Fruit fly (Drosophila melanogaster) whole organism, prepupa: ENCODE measurements around the gene Pfdn5.
A peak's percentile ranks its signal among the peaks of the same experiment; 100 is the strongest.

Source experiments
- Blimp-1 ChIP-seq: fragments of 200-800 bp; sonication (Bioruptor generic); optimal IDR thresholded peaks from 3 replicates; lab custom pipeline; 2017; ENCODE audit warnings: missing biosample characterization, missing genetic modification characterization, mild to moderate bottlenecking, moderate library complexity, missing genetic modification reagents
- CG10669 ChIP-seq: fragments of 200-800 bp; sonication (Bioruptor generic); optimal IDR thresholded peaks from 3 replicates; lab custom pipeline; 2018; ENCODE audit warnings: missing biosample characterization, mild to moderate bottlenecking, missing genetic modification characterization, moderate library complexity
- CG11762 ChIP-seq: fragments of 200-800 bp; sonication (Bioruptor generic); optimal IDR thresholded peaks from 3 replicates; lab custom pipeline; 2016; ENCODE audit warnings: missing biosample characterization, missing genetic modification characterization; ENCODE audit not compliant: insufficient read depth
- CG11902 ChIP-seq: fragments of 200-800 bp; sonication (Bioruptor generic); optimal IDR thresholded peaks from 3 replicates; lab custom pipeline; 2016; ENCODE audit warnings: missing biosample characterization, missing genetic modification characterization
- CG15336 ChIP-seq: fragments of 200-800 bp; sonication (Bioruptor generic); IDR thresholded peaks from 2 replicates; pipeline ENCODE4 v1.3.6; 2022; ENCODE audit warnings: missing biosample characterization, missing genetic modification characterization
- CG1621 ChIP-seq: fragments of 200-800 bp; sonication (Bioruptor generic); optimal IDR thresholded peaks from 3 replicates; lab custom pipeline; 2018; ENCODE audit warnings: missing biosample characterization, mild to moderate bottlenecking, missing genetic modification characterization
- CG16779 ChIP-seq: fragments of 200-800 bp; sonication (Bioruptor generic); optimal IDR thresholded peaks from 3 replicates; lab custom pipeline; 2017; ENCODE audit warnings: missing biosample characterization, mild to moderate bottlenecking, missing genetic modification characterization
- CG3032 ChIP-seq: fragments of 200-800 bp; optimal IDR thresholded peaks from 2 replicates; lab custom pipeline; 2019; ENCODE audit warnings: missing biosample characterization, mild to moderate bottlenecking, missing genetic modification characterization, moderate library complexity
- CG31627 ChIP-seq: fragments of 200-800 bp; sonication (Bioruptor generic); optimal IDR thresholded peaks from 3 replicates; lab custom pipeline; 2016; ENCODE audit warnings: missing biosample characterization, missing genetic modification characterization
- CG32006 ChIP-seq: fragments of 200-800 bp; sonication (Bioruptor generic); optimal IDR thresholded peaks from 3 replicates; lab custom pipeline; 2017; ENCODE audit warnings: missing biosample characterization, mild to moderate bottlenecking, missing genetic modification characterization
- CG34406 ChIP-seq: fragments of 200-800 bp; sonication (Bioruptor generic); optimal IDR thresholded peaks from 3 replicates; lab custom pipeline; 2016; ENCODE audit warnings: missing biosample characterization, missing genetic modification characterization
- CG3919 ChIP-seq: fragments of 200-800 bp; sonication (Bioruptor generic); optimal IDR thresholded peaks from 3 replicates; lab custom pipeline; 2016; ENCODE audit warnings: missing biosample characterization, missing genetic modification characterization
- CG4318 ChIP-seq: fragments of 200-800 bp; sonication (Bioruptor generic); optimal IDR thresholded peaks from 3 replicates; lab custom pipeline; 2017; ENCODE audit warnings: missing biosample characterization, mild to moderate bottlenecking, missing genetic modification characterization
- CG6163 ChIP-seq: fragments of 200-800 bp; sonication (Bioruptor generic); IDR thresholded peaks from 3 replicates; pipeline ENCODE4 v1.3.6; 2022; ENCODE audit warnings: missing biosample characterization, missing genetic modification characterization
- CG6792 ChIP-seq: fragments of 200-800 bp; sonication (Bioruptor generic); optimal IDR thresholded peaks from 3 replicates; lab custom pipeline; 2016; ENCODE audit warnings: missing biosample characterization, missing genetic modification characterization
- CG6808 ChIP-seq: fragments of 200-800 bp; sonication (Bioruptor generic); optimal IDR thresholded peaks from 3 replicates; lab custom pipeline; 2017; ENCODE audit warnings: missing biosample characterization, missing genetic modification characterization, mild to moderate bottlenecking, moderate library complexity, missing genetic modification reagents
- CG6854 ChIP-seq: fragments of 200-800 bp; sonication (Bioruptor generic); optimal IDR thresholded peaks from 2 replicates; lab custom pipeline; 2017; ENCODE audit warnings: missing biosample characterization, mild to moderate bottlenecking, missing genetic modification characterization
- CG7368 ChIP-seq: fragments of 200-800 bp; sonication (Bioruptor generic); optimal IDR thresholded peaks from 3 replicates; lab custom pipeline; 2016; ENCODE audit warnings: missing biosample characterization, missing genetic modification characterization
- CG8319 ChIP-seq: fragments of 200-800 bp; sonication (Bioruptor generic); optimal IDR thresholded peaks from 3 replicates; lab custom pipeline; 2016; ENCODE audit warnings: missing biosample characterization, missing genetic modification characterization
- CG8632 ChIP-seq: fragments of 200-800 bp; sonication (Bioruptor generic); optimal IDR thresholded peaks from 3 replicates; lab custom pipeline; 2016; ENCODE audit warnings: missing biosample characterization, missing genetic modification characterization
- Eip78C ChIP-seq: fragments of 200-800 bp; sonication (Bioruptor generic); peaks from one replicate; lab custom pipeline; 2016; ENCODE audit warnings: missing biosample characterization, missing genetic modification characterization
- Eip93F ChIP-seq: fragments of 200-800 bp; sonication (Bioruptor generic); optimal IDR thresholded peaks from 2 replicates; lab custom pipeline; 2016; ENCODE audit warnings: missing biosample characterization, mild to moderate bottlenecking, missing genetic modification characterization
- Ets21C ChIP-seq: fragments of 200-800 bp; sonication (Bioruptor generic); optimal IDR thresholded peaks from 3 replicates; lab custom pipeline; 2016; ENCODE audit warnings: missing biosample characterization, missing genetic modification characterization
- Hr39 ChIP-seq: fragments of 200-800 bp; sonication (Bioruptor generic); optimal IDR thresholded peaks from 2 replicates; lab custom pipeline; 2016; ENCODE audit warnings: missing biosample characterization, missing genetic modification characterization
- Hr4 ChIP-seq: fragments of 200-800 bp; sonication (Bioruptor generic); optimal IDR thresholded peaks from 3 replicates; lab custom pipeline; 2016; ENCODE audit warnings: missing biosample characterization, missing genetic modification characterization
- Lpt ChIP-seq: fragments of 200-800 bp; sonication (Bioruptor generic); optimal IDR thresholded peaks from 3 replicates; lab custom pipeline; 2016; ENCODE audit warnings: missing biosample characterization, missing genetic modification characterization
- Met ChIP-seq: fragments of 200-800 bp; sonication (Bioruptor generic); optimal IDR thresholded peaks from 3 replicates; lab custom pipeline; 2016; ENCODE audit warnings: missing biosample characterization, missing genetic modification characterization
- OdsH ChIP-seq: fragments of 200-800 bp; sonication (Bioruptor generic); optimal IDR thresholded peaks from 3 replicates; lab custom pipeline; 2016; ENCODE audit warnings: missing biosample characterization, missing genetic modification characterization
- Smox ChIP-seq: fragments of 200-800 bp; sonication (Bioruptor generic); optimal IDR thresholded peaks from 3 replicates; lab custom pipeline; 2016; ENCODE audit warnings: missing biosample characterization, missing genetic modification characterization
- Sox15 ChIP-seq: fragments of 200-800 bp; sonication (Bioruptor generic); optimal IDR thresholded peaks from 3 replicates; lab custom pipeline; 2016; ENCODE audit warnings: missing biosample characterization, missing genetic modification characterization
- achi ChIP-seq: fragments of 200-800 bp; sonication (Bioruptor generic); optimal IDR thresholded peaks from 3 replicates; lab custom pipeline; 2016; ENCODE audit warnings: missing biosample characterization, missing genetic modification characterization
- acj6 ChIP-seq: fragments of 200-800 bp; sonication (Bioruptor generic); optimal IDR thresholded peaks from 3 replicates; lab custom pipeline; 2016; ENCODE audit warnings: missing biosample characterization, missing genetic modification characterization
- dac ChIP-seq: fragments of 200-800 bp; sonication (Bioruptor generic); optimal IDR thresholded peaks from 2 replicates; lab custom pipeline; 2017; ENCODE audit warnings: missing biosample characterization, mild to moderate bottlenecking, missing genetic modification characterization
- eg ChIP-seq: fragments of 200-800 bp; sonication (Bioruptor generic); IDR thresholded peaks from 3 replicates; pipeline ENCODE4 v1.3.6; 2022; ENCODE audit warnings: missing biosample characterization, missing genetic modification characterization
- fd59A ChIP-seq: fragments of 200-800 bp; sonication (Bioruptor generic); optimal IDR thresholded peaks from 2 replicates; lab custom pipeline; 2017; ENCODE audit warnings: missing biosample characterization, mild to moderate bottlenecking, missing genetic modification characterization, missing genetic modification reagents
- fd85E ChIP-seq: fragments of 200-800 bp; sonication (Bioruptor generic); optimal IDR thresholded peaks from 3 replicates; lab custom pipeline; 2016; ENCODE audit warnings: missing biosample characterization, missing genetic modification characterization
- lz ChIP-seq: fragments of 200-800 bp; sonication (Bioruptor generic); optimal IDR thresholded peaks from 3 replicates; lab custom pipeline; 2016; ENCODE audit warnings: missing biosample characterization, missing genetic modification characterization
- net ChIP-seq: fragments of 200-800 bp; sonication (Bioruptor generic); optimal IDR thresholded peaks from 3 replicates; lab custom pipeline; 2016; ENCODE audit warnings: missing biosample characterization, missing genetic modification characterization
- spab ChIP-seq: fragments of 200-800 bp; sonication (Bioruptor generic); optimal IDR thresholded peaks from 2 replicates; lab custom pipeline; 2017; ENCODE audit warnings: missing biosample characterization, mild to moderate bottlenecking, missing genetic modification characterization, missing genetic modification reagents
- ss ChIP-seq, 2 experiments: fragments of 200-800 bp; sonication (Bioruptor generic); optimal IDR thresholded peaks; 2 replicates in 1 of 2; 3 replicates in 1 of 2; lab custom pipeline; 2017 to 2018; ENCODE audit warnings: mild to moderate bottlenecking in 2 of 2, missing biosample characterization in 2 of 2, missing genetic modification characterization in 2 of 2, moderate library complexity in 1 of 2
- svp ChIP-seq: fragments of 200-800 bp; sonication (Bioruptor generic); peaks from one replicate; lab custom pipeline; 2016; ENCODE audit warnings: missing biosample characterization, missing genetic modification characterization
- vri ChIP-seq: fragments of 200-800 bp; sonication (Bioruptor generic); optimal IDR thresholded peaks from 3 replicates; lab custom pipeline; 2016; ENCODE audit warnings: missing biosample characterization, mild to moderate bottlenecking, missing genetic modification characterization

The Pfdn5 gene

DNA sequence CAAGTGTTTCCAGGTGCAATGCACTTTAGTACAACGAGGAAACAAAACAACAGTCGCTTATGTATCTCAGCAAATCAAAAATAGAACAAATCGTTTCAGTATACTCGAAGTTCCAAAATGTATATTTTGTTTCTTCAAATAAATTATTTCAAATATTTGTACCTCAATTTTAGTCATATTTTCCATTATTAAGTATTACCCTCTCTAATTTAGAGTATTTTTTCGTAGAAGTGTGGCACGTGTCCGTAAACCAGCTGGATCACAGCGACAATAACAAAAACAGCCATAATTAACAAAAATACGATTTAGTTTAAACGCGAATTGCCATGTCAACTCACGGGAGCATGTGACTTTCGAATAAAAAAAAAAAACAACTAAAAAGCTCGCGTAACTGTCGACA, 31.9 kb downstream of the Pfdn5 start:
- TF ChIP-seq CG6792 (GFP tag; lab: Kevin White, UChicago) (no peak), acj6 (GFP tag; lab: Kevin White, UChicago) (no peak), CG31627 (GFP tag; lab: Kevin White, UChicago) (no peak), CG6163 (GFP tag; lab: Robert Waterston, UW) (no peak), CG8319 (GFP tag; lab: Kevin White, UChicago) (no peak)
- TF ChIP-seq, all 60 proteins: peak for 0

dm6 chr3R:22520481-22520880, 33.6 kb downstream of the Pfdn5 start:
- TF ChIP-seq Ets21C (GFP tag; lab: Kevin White, UChicago) (no peak), dac (no peak), CG8319 (GFP tag; lab: Kevin White, UChicago) (no peak), CG6808 (GFP tag; lab: Kevin White, UChicago) (no peak), CG16779 (tag; lab: Kevin White, UChicago) (no peak), net (no peak), Lpt (GFP tag; lab: Kevin White, UChicago) (no peak), OdsH (GFP tag; lab: Kevin White, UChicago) (no peak), fd85E (no peak), Hr4 (GFP tag; lab: Kevin White, UChicago) (no peak), CG6854 (GFP tag; lab: Kevin White, UChicago) (no peak), Eip93F (GFP tag; lab: Kevin White, UChicago) (no peak)

DNA sequence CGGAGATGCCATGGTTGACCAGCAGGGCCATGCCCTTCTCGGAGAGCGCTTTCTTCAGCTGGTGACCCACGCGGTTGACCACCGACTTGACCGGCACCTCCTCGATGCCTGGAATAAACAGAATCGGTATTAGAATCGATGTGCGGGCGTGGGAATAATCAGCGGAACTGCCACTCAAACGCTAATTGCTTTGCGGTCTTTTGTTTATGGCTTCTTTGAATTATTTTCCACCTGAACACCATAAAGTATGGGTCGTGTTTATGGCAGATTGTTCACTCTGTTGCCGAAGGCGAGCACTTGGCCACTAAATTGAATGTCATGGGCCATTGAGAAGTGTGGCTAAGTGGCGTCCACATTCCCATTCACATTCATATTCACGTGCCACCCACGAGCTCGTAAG, 35.2 kb downstream of the Pfdn5 start:
- no peak for TF ChIP-seq dac
- no peak for TF ChIP-seq fd59A
- no peak for TF ChIP-seq Hr39
- TF ChIP-seq CG34406 (GFP tag; lab: Kevin White, UChicago): no peak
- no peak for TF ChIP-seq Blimp-1
- no peak for TF ChIP-seq CG1621 (tag; lab: Kevin White, UChicago)
- TF ChIP-seq ss (GFP tag; optimal IDR thresholded peaks at IDR 0.05; lab: Kevin White, UChicago): no peak
- no peak for TF ChIP-seq achi
- TF ChIP-seq CG3032: no peak
- no peak for TF ChIP-seq CG10669 (GFP tag; lab: Kevin White, UChicago)
- no peak for TF ChIP-seq CG4318

DNA sequence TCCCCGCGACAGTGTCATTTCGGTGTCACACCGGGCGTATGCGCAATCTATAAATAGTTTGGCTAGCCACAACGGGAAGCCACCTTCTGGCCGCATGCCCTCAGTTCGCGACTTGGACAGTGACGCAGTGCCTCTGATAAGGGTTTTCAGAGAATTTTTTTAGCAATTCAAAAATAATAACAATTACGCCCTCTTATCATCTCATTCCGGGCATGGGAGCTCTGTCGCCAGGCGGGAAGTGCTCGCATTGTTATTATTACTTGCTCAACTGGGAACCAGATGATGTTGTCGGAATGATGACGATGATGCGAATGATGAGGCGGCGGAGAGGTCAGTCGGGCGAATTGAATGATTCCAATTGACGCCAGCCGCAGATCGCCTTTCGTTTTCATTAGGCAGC, 36.0 kb downstream of the Pfdn5 start:
- TF ChIP-seq vri (peak; percentile 0), Blimp-1 (peak; percentile 20), Eip93F (GFP tag; lab: Kevin White, UChicago) (peak; percentile 10), svp (GFP tag; lab: Kevin White, UChicago) (peak; percentile 97), Smox (GFP tag; lab: Kevin White, UChicago) (no peak), CG15336 (GFP tag; lab: Robert Waterston, UW) (no peak)

dm6 chr3R:22524344-22525072, 37.7 kb downstream of the Pfdn5 start:
- no peak for TF ChIP-seq CG6163 (GFP tag; lab: Robert Waterston, UW)
- peak; percentile 82 for TF ChIP-seq Eip78C (GFP tag; lab: Kevin White, UChicago)
- peak; percentile 29 for TF ChIP-seq CG31627 (GFP tag; lab: Kevin White, UChicago)
- peak; percentile 27 for TF ChIP-seq Blimp-1
- no peak for TF ChIP-seq CG11762 (GFP tag; lab: Kevin White, UChicago)
- no peak for TF ChIP-seq eg (GFP tag; lab: Robert Waterston, UW)
- peak; percentile 27 for TF ChIP-seq Met (GFP tag; lab: Kevin White, UChicago)
- TF ChIP-seq CG6808 (GFP tag; lab: Kevin White, UChicago): no peak
- peak; percentile 18 for TF ChIP-seq Ets21C (GFP tag; lab: Kevin White, UChicago)
- peak; percentile 13 for TF ChIP-seq CG3919
- TF ChIP-seq Eip93F (GFP tag; lab: Kevin White, UChicago): no peak
- peak; percentile 4 for TF ChIP-seq Sox15 (GFP tag; lab: Kevin White, UChicago)
- TF ChIP-seq OdsH (GFP tag; lab: Kevin White, UChicago): peak; percentile 15
- TF ChIP-seq Hr39: peak; percentile 30
- TF ChIP-seq CG6792 (GFP tag; lab: Kevin White, UChicago): peak; percentile 4
- TF ChIP-seq CG34406 (GFP tag; lab: Kevin White, UChicago): peak; percentile 10
- peak; percentile 19 for TF ChIP-seq lz
- TF ChIP-seq CG8632: peak; percentile 23
- peak; percentile 14 for TF ChIP-seq fd85E
- TF ChIP-seq CG11902 (GFP tag; lab: Kevin White, UChicago): no peak
- TF ChIP-seq CG32006: peak; percentile 6
- TF ChIP-seq CG7368 (GFP tag; lab: Kevin White, UChicago): peak; percentile 23
- TF ChIP-seq CG1621 (tag; lab: Kevin White, UChicago): no peak
- peak; percentile 86 for TF ChIP-seq svp (GFP tag; lab: Kevin White, UChicago)
- TF ChIP-seq spab (GFP tag; lab: Kevin White, UChicago): no peak
- TF ChIP-seq net: peak; percentile 14
- TF ChIP-seq CG4318: no peak
